Worm (Caenorhabditis elegans) whole organism, midembryonic: Measurements from ENCODE around the gene rig-3.

Source experiments
- T22C8.4 ChIP-seq: fragments of 200-800 bp; sonication (Bioruptor generic); IDR thresholded peaks from 2 replicates; pipeline ENCODE4 v1.3.6; 2022; ENCODE audit warnings: missing genetic modification characterization, missing compliant biosample characterization
- klf-2 ChIP-seq: fragments of 200-800 bp; sonication (Bioruptor generic); conservative IDR thresholded peaks from 2 replicates; pipeline ENCODE4 v1.3.6; 2022; ENCODE audit warnings: missing genetic modification reagents, missing genetic modification characterization, missing compliant biosample characterization
- ref-1 ChIP-seq: fragments of 200-800 bp; sonication (Bioruptor generic); conservative IDR thresholded peaks from 2 replicates; pipeline ENCODE4 v1.3.6; 2022; ENCODE audit warnings: missing genetic modification reagents, missing genetic modification characterization, missing compliant biosample characterization
- tab-1 ChIP-seq: fragments of 200-800 bp; sonication (Bioruptor generic); IDR thresholded peaks from 2 replicates; pipeline ENCODE4 v1.3.6; 2022; ENCODE audit warnings: missing genetic modification characterization, missing compliant biosample characterization
- ztf-29 ChIP-seq: fragments of 200-800 bp; sonication (Bioruptor generic); IDR thresholded peaks from 2 replicates; pipeline ENCODE4 v1.3.6; 2022; ENCODE audit warnings: missing genetic modification reagents, missing genetic modification characterization, missing compliant biosample characterization

ce11 chrX:6861564-6861963, 8.1 kb downstream of the rig-3 start:
- TF ChIP-seq tab-1 (GFP tag; lab: Robert Waterston, UW) (no peak), ztf-29 (GFP tag; lab: Robert Waterston, UW) (no peak), ref-1 (GFP tag; lab: Robert Waterston, UW) (no peak), T22C8.4 (GFP tag; lab: Robert Waterston, UW) (no peak), klf-2 (GFP tag; lab: Robert Waterston, UW) (no peak)
